Worm (Caenorhabditis elegans): ENCODE results near the gene C29H12.2.

- TF ChIP-seq F13C5.2 (tag; optimal IDR thresholded peaks at IDR 0.05) (no peak), hmg-4 (GFP tag; optimal IDR thresholded peaks at IDR 0.05) (no peak)
Observed at ce11 chrII:6147131-6147530, 23.5 kb downstream of the C29H12.2 start.
